Fruit fly (Drosophila melanogaster): Measurements from ENCODE around the gene CG7142.
A peak's percentile ranks its signal among the peaks of the same experiment; 100 is the strongest.

CG7142 gene

dm6 chr3R:18243718-18244170, 35.6 kb downstream of the CG7142 start (continued):
- TF ChIP-seq otp (GFP tag; IDR thresholded peaks at IDR 0.05) (no peak), CG18619 (GFP tag; optimal IDR thresholded peaks at IDR 0.05) (no peak), vnd (GFP tag; IDR thresholded peaks at IDR 0.05; ENCODE audit: partially characterized antibody) (no peak), jigr1 (GFP tag; IDR thresholded peaks at IDR 0.05) (no peak), CG15514 (GFP tag; optimal IDR thresholded peaks at IDR 0.05) (peak; percentile 41), gsb-n (tag; optimal IDR thresholded peaks at IDR 0.05) (no peak), vvl (GFP tag; IDR thresholded peaks at IDR 0.05) (peak; percentile 71), MBD-R2 (GFP tag; IDR thresholded peaks at IDR 0.05) (peak; percentile 37; the same call in 1 of the 2 replicates), grn (GFP tag; optimal IDR thresholded peaks at IDR 0.05) (no peak), gfzf (GFP tag; optimal IDR thresholded peaks at IDR 0.05) (no peak), CG18476 (GFP tag; optimal IDR thresholded peaks at IDR 0.05) (no peak), CHES-1-like (GFP tag; optimal IDR thresholded peaks at IDR 0.05) (no peak), bsh (GFP tag; optimal IDR thresholded peaks at IDR 0.05) (no peak), schlank (tag; optimal IDR thresholded peaks at IDR 0.05) (peak; percentile 3), Ssrp (tag; optimal IDR thresholded peaks at IDR 0.05) (no peak), CG3847 (GFP tag; IDR thresholded peaks at IDR 0.05) (no peak), CG12071 (GFP tag; optimal IDR thresholded peaks at IDR 0.05) (peak; percentile 58), ci (GFP tag; IDR thresholded peaks at IDR 0.05) (peak; percentile 18; the same call in 1 of the 3 replicates), lab (GFP tag; optimal IDR thresholded peaks at IDR 0.05) (peak; percentile 59), Usf (GFP tag; optimal IDR thresholded peaks at IDR 0.05) (no peak), tll (GFP tag; optimal IDR thresholded peaks at IDR 0.05) (no peak), CG7963 (GFP tag; IDR thresholded peaks at IDR 0.05; ENCODE audit: partially characterized antibody) (no peak), sisA (GFP tag; IDR thresholded peaks at IDR 0.05) (no peak), Lim3 (GFP tag; IDR thresholded peaks at IDR 0.05) (no peak), oc (tag; optimal IDR thresholded peaks at IDR 0.05) (no peak), CG11456 (GFP tag; IDR thresholded peaks at IDR 0.05) (peak; percentile 14; the same call in 1 of the 3 replicates), chif (GFP tag; optimal IDR thresholded peaks at IDR 0.05) (no peak), usp (GFP tag; optimal IDR thresholded peaks at IDR 0.05) (no peak), CG9609 (GFP tag; optimal IDR thresholded peaks at IDR 0.05) (no peak), nmo (GFP tag; optimal IDR thresholded peaks at IDR 0.05) (no peak), gt (GFP tag; IDR thresholded peaks at IDR 0.05) (no peak), Hmr (GFP tag; optimal IDR thresholded peaks at IDR 0.05) (no peak), CG8388 (GFP tag; optimal IDR thresholded peaks at IDR 0.05) (no peak), run (tag; optimal IDR thresholded peaks at IDR 0.05) (no peak), CG14441 (GFP tag; IDR thresholded peaks at IDR 0.05) (0 out of 2 replicates have a peak, but pooled peaks have one; percentile 30), D19A (tag; optimal IDR thresholded peaks at IDR 0.05) (no peak), Vsx1 (GFP tag; optimal IDR thresholded peaks at IDR 0.05) (no peak), CG8478 (optimal IDR thresholded peaks at IDR 0.05) (no peak), kay (GFP tag; optimal IDR thresholded peaks at IDR 0.05) (peak; percentile 70), wek (GFP tag; optimal IDR thresholded peaks at IDR 0.05) (no peak), CG10959 (GFP tag; IDR thresholded peaks at IDR 0.05) (no peak)

- TF ChIP-seq H2.0 (GFP tag; IDR thresholded peaks at IDR 0.05) (no peak), sqz (GFP tag; optimal IDR thresholded peaks at IDR 0.05) (peak; percentile 48), tx (GFP tag; optimal IDR thresholded peaks at IDR 0.05) (no peak), CG10321 (GFP tag; IDR thresholded peaks at IDR 0.05) (peak; percentile 22; the same call in 1 of the 2 replicates), abd-A (tag; optimal IDR thresholded peaks at IDR 0.05) (no peak), Trl (optimal IDR thresholded peaks at IDR 0.05) (peak in 1 of 2 experiments; percentile 27), Trl (GFP tag; optimal IDR thresholded peaks at IDR 0.05) (no peak), CG2202 (tag; optimal IDR thresholded peaks at IDR 0.05) (no peak), sens (GFP tag) (peak; percentile 37), Nf-YA (GFP tag; IDR thresholded peaks at IDR 0.05) (0 out of 2 replicates have a peak, but pooled peaks have one; percentile 4), CG12219 (GFP tag; optimal IDR thresholded peaks at IDR 0.05) (no peak), CG32767 (GFP tag; IDR thresholded peaks at IDR 0.05) (no peak), CG14441 (GFP tag; IDR thresholded peaks at IDR 0.05) (no peak), Side (GFP tag; optimal IDR thresholded peaks at IDR 0.05) (no peak)
Measured at dm6 chr3R:18243000-18243399, 36.3 kb downstream of the CG7142 start.
